Fruit fly (Drosophila melanogaster) whole organism, embryonic: ENCODE results near the gene Mtch.

Experiments
- Atf3 ChIP-seq: fragments of 200-800 bp; sonication (Bioruptor generic); optimal IDR thresholded peaks from 3 replicates; lab custom pipeline; 2016; ENCODE audit warnings: missing biosample characterization, missing genetic modification characterization
- Blimp-1 ChIP-seq: fragments of 200-800 bp; sonication (Bioruptor generic); optimal IDR thresholded peaks from 3 replicates; lab custom pipeline; 2018; ENCODE audit warnings: missing biosample characterization, missing genetic modification characterization, mild to moderate bottlenecking, moderate library complexity, missing genetic modification reagents
- CG11085 ChIP-seq: fragments of 200-800 bp; sonication (Bioruptor generic); IDR thresholded peaks from 2 replicates; pipeline ENCODE4 v1.3.6; 2022; ENCODE audit warnings: missing biosample characterization, missing genetic modification characterization
- CG12236 ChIP-seq: fragments of 200-800 bp; sonication (Bioruptor generic); optimal IDR thresholded peaks from 2 replicates; lab custom pipeline; 2016; ENCODE audit warnings: missing biosample characterization, missing genetic modification characterization
- CG13287 ChIP-seq: fragments of 200-800 bp; sonication (Bioruptor generic); IDR thresholded peaks from 2 replicates; pipeline ENCODE4 v1.3.6; 2022; ENCODE audit warnings: missing biosample characterization, missing genetic modification characterization; ENCODE audit not compliant: partially characterized antibody
- CG14667 ChIP-seq: fragments of 200-800 bp; sonication (Bioruptor generic); IDR thresholded peaks from 2 replicates; pipeline ENCODE4 v1.3.6; 2022; ENCODE audit warnings: missing biosample characterization, missing genetic modification characterization
- CG14710 ChIP-seq: fragments of 200-800 bp; sonication (Bioruptor generic); optimal IDR thresholded peaks from 3 replicates; lab custom pipeline; 2019; ENCODE audit warnings: missing biosample characterization, mild to moderate bottlenecking, missing genetic modification characterization, moderate library complexity
- CG17359 ChIP-seq: fragments of 200-800 bp; sonication (Bioruptor generic); optimal IDR thresholded peaks from 3 replicates; lab custom pipeline; 2018; ENCODE audit warnings: missing biosample characterization, mild to moderate bottlenecking, missing genetic modification characterization, moderate library complexity
- CG18599 ChIP-seq: fragments of 200-800 bp; sonication (Bioruptor generic); optimal IDR thresholded peaks from 3 replicates; lab custom pipeline; 2017; ENCODE audit warnings: missing biosample characterization, missing genetic modification characterization, mild to moderate bottlenecking, moderate library complexity, missing genetic modification reagents
- CG2129 ChIP-seq: fragments of 200-800 bp; sonication (Bioruptor generic); IDR thresholded peaks from 2 replicates; pipeline ENCODE4 v1.3.6; 2022; ENCODE audit warnings: missing biosample characterization, missing genetic modification characterization; ENCODE audit not compliant: partially characterized antibody
- CG32772 ChIP-seq: fragments of 200-800 bp; sonication (Bioruptor generic); IDR thresholded peaks from 2 replicates; pipeline ENCODE4 v1.3.6; 2022; ENCODE audit warnings: missing biosample characterization, missing genetic modification characterization
- CG33213 ChIP-seq: fragments of 200-800 bp; sonication (Bioruptor generic); optimal IDR thresholded peaks from 3 replicates; lab custom pipeline; 2016; ENCODE audit warnings: missing biosample characterization, missing genetic modification characterization
- CG33557 ChIP-seq: fragments of 200-800 bp; sonication (Bioruptor generic); optimal IDR thresholded peaks from 2 replicates; lab custom pipeline; 2019; ENCODE audit warnings: missing biosample characterization, mild to moderate bottlenecking, missing genetic modification characterization, moderate library complexity
- CG5953 ChIP-seq: fragments of 200-800 bp; sonication (Bioruptor generic); IDR thresholded peaks from 2 replicates; pipeline ENCODE4 v1.3.6; 2022; ENCODE audit warnings: missing biosample characterization, missing genetic modification characterization
- CG6813 ChIP-seq: fragments of 200-800 bp; sonication (Bioruptor generic); optimal IDR thresholded peaks from 2 replicates; lab custom pipeline; 2017; ENCODE audit warnings: missing biosample characterization, missing genetic modification characterization, mild to moderate bottlenecking, moderate library complexity, missing genetic modification reagents
- CG6854 ChIP-seq: fragments of 200-800 bp; sonication (Bioruptor generic); optimal IDR thresholded peaks from 3 replicates; lab custom pipeline; 2017; ENCODE audit warnings: missing biosample characterization, mild to moderate bottlenecking, missing genetic modification characterization
- CG7786 ChIP-seq: fragments of 200-800 bp; sonication (Bioruptor generic); optimal IDR thresholded peaks from 2 replicates; lab custom pipeline; 2016; ENCODE audit warnings: missing biosample characterization, missing genetic modification characterization
- CG7963 ChIP-seq: fragments of 200-800 bp; sonication (Bioruptor generic); IDR thresholded peaks from 3 replicates; pipeline ENCODE4 v1.3.6; 2022; ENCODE audit warnings: missing biosample characterization, missing genetic modification characterization; ENCODE audit not compliant: partially characterized antibody
- CG8089 ChIP-seq: fragments of 200-800 bp; sonication (Bioruptor generic); optimal IDR thresholded peaks from 3 replicates; lab custom pipeline; 2016; ENCODE audit warnings: missing biosample characterization, missing genetic modification characterization
- CG9609 ChIP-seq: fragments of 200-800 bp; sonication (Bioruptor generic); optimal IDR thresholded peaks from 3 replicates; lab custom pipeline; 2016; ENCODE audit warnings: missing biosample characterization, missing genetic modification characterization
- CG9797 ChIP-seq: fragments of 200-800 bp; sonication (Bioruptor generic); optimal IDR thresholded peaks from 3 replicates; lab custom pipeline; 2018; ENCODE audit warnings: missing biosample characterization, mild to moderate bottlenecking, missing genetic modification characterization
- CG9876 ChIP-seq: fragments of 200-800 bp; sonication (Bioruptor generic); optimal IDR thresholded peaks from 2 replicates; lab custom pipeline; 2016; ENCODE audit warnings: missing biosample characterization, missing genetic modification characterization
- CTCF ChIP-seq: fragments of 200-800 bp; sonication (Bioruptor generic); optimal IDR thresholded peaks from 2 replicates; lab custom pipeline; 2017; ENCODE audit warnings: missing biosample characterization, mild to moderate bottlenecking, missing genetic modification characterization, moderate library complexity
- CkIIα-i1 ChIP-seq: fragments of 200-800 bp; sonication (Bioruptor generic); IDR thresholded peaks from 2 replicates; pipeline ENCODE4 v1.3.6; 2022; ENCODE audit warnings: missing biosample characterization, missing genetic modification characterization
- D ChIP-seq, 2 experiments: fragments of 200-800 bp in 1 of 2; fragments of >200 bp in 1 of 2; sonication (Bioruptor generic) in 1 of 2; optimal IDR thresholded peaks; 2 replicates in 1 of 2; 3 replicates in 1 of 2; lab custom pipeline; 2017; ENCODE audit warnings: mild to moderate bottlenecking in 1 of 2, missing biosample characterization in 1 of 2, missing genetic modification characterization in 1 of 2, missing genetic modification reagents in 1 of 2
- Hand ChIP-seq: fragments of 200-800 bp; sonication (Bioruptor generic); optimal IDR thresholded peaks from 2 replicates; lab custom pipeline; 2017; ENCODE audit warnings: mild to moderate bottlenecking, missing biosample characterization, missing genetic modification reagents, missing genetic modification characterization
- Hr3 ChIP-seq: fragments of 200-800 bp; sonication (Bioruptor generic); optimal IDR thresholded peaks from 3 replicates; lab custom pipeline; 2016; ENCODE audit warnings: missing biosample characterization, missing genetic modification characterization
- Hr39 ChIP-seq: fragments of >200 bp; optimal IDR thresholded peaks from 2 replicates; lab custom pipeline; 2017
- NC2β ChIP-seq: fragments of 200-800 bp; sonication (Bioruptor generic); optimal IDR thresholded peaks from 2 replicates; lab custom pipeline; 2016; ENCODE audit warnings: missing biosample characterization, missing genetic modification characterization
- Oli ChIP-seq: fragments of 200-800 bp; sonication (Bioruptor generic); optimal IDR thresholded peaks from 2 replicates; lab custom pipeline; 2018; ENCODE audit warnings: missing biosample characterization, mild to moderate bottlenecking, missing genetic modification characterization, moderate library complexity
- Opbp ChIP-seq: fragments of 200-800 bp; sonication (Bioruptor generic); IDR thresholded peaks from 3 replicates; pipeline ENCODE4 v1.3.6; 2022; ENCODE audit warnings: missing biosample characterization, missing genetic modification characterization; ENCODE audit not compliant: partially characterized antibody
- Rfx ChIP-seq: fragments of 200-800 bp; sonication (Bioruptor generic); IDR thresholded peaks from 2 replicates; pipeline ENCODE4 v1.3.6; 2022; ENCODE audit warnings: missing biosample characterization, missing genetic modification characterization
- ato ChIP-seq: fragments of 200-800 bp; sonication (Bioruptor generic); IDR thresholded peaks from 2 replicates; pipeline ENCODE4 v1.3.6; 2022; ENCODE audit warnings: missing biosample characterization, missing genetic modification characterization; ENCODE audit not compliant: partially characterized antibody
- cad ChIP-seq: fragments of >200 bp; optimal IDR thresholded peaks from 2 replicates; lab custom pipeline; 2017; ENCODE audit warnings: missing biosample characterization, missing genetic modification characterization
- danr ChIP-seq: fragments of 200-800 bp; sonication (Bioruptor generic); IDR thresholded peaks from 2 replicates; pipeline ENCODE4 v1.3.6; 2022; ENCODE audit warnings: missing biosample characterization, missing genetic modification characterization
- emc ChIP-seq: fragments of 200-800 bp; sonication (Bioruptor generic); optimal IDR thresholded peaks from 2 replicates; lab custom pipeline; 2016; ENCODE audit warnings: missing biosample characterization, missing genetic modification characterization
- fd64A ChIP-seq: fragments of 200-800 bp; sonication (Bioruptor generic); optimal IDR thresholded peaks from 3 replicates; lab custom pipeline; 2018; ENCODE audit warnings: missing biosample characterization, mild to moderate bottlenecking, missing genetic modification characterization
- ind ChIP-seq: fragments of 200-800 bp; sonication (Bioruptor generic); optimal IDR thresholded peaks from 3 replicates; lab custom pipeline; 2016; ENCODE audit warnings: missing biosample characterization, missing genetic modification characterization
- knrl ChIP-seq: fragments of 200-800 bp; sonication (Bioruptor generic); IDR thresholded peaks from 3 replicates; pipeline ENCODE4 v1.3.6; 2022; ENCODE audit warnings: missing biosample characterization, missing genetic modification characterization; ENCODE audit not compliant: partially characterized antibody
- lola ChIP-seq, 3 experiments: fragments of >200 bp in 2 of 3; fragments of 200-800 bp in 1 of 3; sonication (Bioruptor generic) in 1 of 3; optimal IDR thresholded peaks; 2 replicates each; lab custom pipeline; 2017 to 2019; ENCODE audit warnings: missing biosample characterization in 3 of 3, missing genetic modification characterization in 3 of 3, mild to moderate bottlenecking in 1 of 3, moderate library complexity in 1 of 3
- nom ChIP-seq: fragments of 200-800 bp; sonication (Bioruptor generic); optimal IDR thresholded peaks from 2 replicates; lab custom pipeline; 2017; ENCODE audit warnings: missing biosample characterization, missing genetic modification characterization, mild to moderate bottlenecking, moderate library complexity, missing genetic modification reagents
- odd ChIP-seq: fragments of 200-800 bp; sonication (Bioruptor generic); optimal IDR thresholded peaks from 2 replicates; lab custom pipeline; 2017; ENCODE audit warnings: missing biosample characterization, mild to moderate bottlenecking, missing genetic modification characterization
- peb ChIP-seq: fragments of 200-800 bp; sonication (Bioruptor generic); IDR thresholded peaks from 2 replicates; pipeline ENCODE4 v1.3.6; 2022; ENCODE audit warnings: missing biosample characterization, missing genetic modification characterization
- pros ChIP-seq: fragments of 200-800 bp; sonication (Bioruptor generic); optimal IDR thresholded peaks from 3 replicates; lab custom pipeline; 2019; ENCODE audit warnings: missing biosample characterization, mild to moderate bottlenecking, missing genetic modification characterization, moderate library complexity
- ranshi ChIP-seq: fragments of 200-800 bp; sonication (Bioruptor generic); IDR thresholded peaks from 2 replicates; pipeline ENCODE4 v1.3.6; 2022; ENCODE audit warnings: missing biosample characterization, missing genetic modification characterization
- sim ChIP-seq: fragments of 200-800 bp; sonication (Bioruptor generic); IDR thresholded peaks from 2 replicates; pipeline ENCODE4 v1.3.6; 2022; ENCODE audit warnings: missing biosample characterization, missing genetic modification characterization
- tll ChIP-seq, 2 experiments: fragments of 200-800 bp in 1 of 2; fragments of >200 bp in 1 of 2; sonication (Bioruptor generic) in 1 of 2; optimal IDR thresholded peaks; 2 replicates each; lab custom pipeline; 2017 to 2019; ENCODE audit warnings: missing biosample characterization in 2 of 2, missing genetic modification characterization in 2 of 2, mild to moderate bottlenecking in 1 of 2, moderate library complexity in 1 of 2
- tx ChIP-seq: fragments of 200-800 bp; sonication (Bioruptor generic); optimal IDR thresholded peaks from 2 replicates; lab custom pipeline; 2016; ENCODE audit warnings: missing biosample characterization, missing genetic modification characterization

Gene Mtch

dm6 chr3L:199754-200596 lies 15.5 kb downstream of the Mtch start, which contains the start of the genes rno and mri (continued):
- no peak for TF ChIP-seq D (optimal IDR thresholded peaks at IDR 0.05; lab: Kevin White, UChicago)
- peak; percentile 41 for TF ChIP-seq D (GFP tag; optimal IDR thresholded peaks at IDR 0.05; lab: Kevin White, UChicago)
- no peak for TF ChIP-seq emc
- TF ChIP-seq CG33213: no peak
- TF ChIP-seq CG18599: peak; percentile 69
- no peak for TF ChIP-seq cad
- TF ChIP-seq lola (GFP tag; optimal IDR thresholded peaks at IDR 0.05; lab: Kevin White, UChicago): peak in 1 of 3 experiments; percentile 83
- no peak for TF ChIP-seq CG6854 (GFP tag; lab: Kevin White, UChicago)
- no peak for TF ChIP-seq Hand (GFP tag; lab: Kevin White, UChicago)
- TF ChIP-seq ranshi (GFP tag; lab: Robert Waterston, UW): peak; percentile 83
- no peak for TF ChIP-seq CG9609 (GFP tag; lab: Kevin White, UChicago)
- no peak for TF ChIP-seq CG8089
- peak; percentile 74 for TF ChIP-seq ind (GFP tag; lab: Kevin White, UChicago)
- TF ChIP-seq CG12236 (GFP tag; lab: Kevin White, UChicago): no peak
- TF ChIP-seq CTCF: no peak
- peak; percentile 57 for TF ChIP-seq CG14667 (GFP tag; lab: Robert Waterston, UW)
- no peak for TF ChIP-seq CkIIα-i1
- TF ChIP-seq danr: no peak
- peak; percentile 86 for TF ChIP-seq CG7963
- no peak for TF ChIP-seq Hr39 (lab: Kevin White, UChicago)
- peak; percentile 80 for TF ChIP-seq Hr3 (GFP tag; lab: Kevin White, UChicago)
- TF ChIP-seq sim (GFP tag; lab: Robert Waterston, UW): no peak
- TF ChIP-seq Opbp (GFP tag; lab: Robert Waterston, UW): peak; percentile 91
- peak; percentile 14 for TF ChIP-seq CG6813 (GFP tag; lab: Kevin White, UChicago)
- TF ChIP-seq CG7786 (GFP tag; lab: Kevin White, UChicago): no peak
- no peak for TF ChIP-seq nom
- no peak for TF ChIP-seq NC2β
- peak; percentile 92 for TF ChIP-seq CG13287 (GFP tag; lab: Robert Waterston, UW)
- TF ChIP-seq knrl (GFP tag; lab: Robert Waterston, UW): peak; percentile 95
- TF ChIP-seq CG14710 (tag; lab: Kevin White, UChicago): peak; percentile 93
- peak; percentile 72 for TF ChIP-seq ato
- peak; percentile 63; the same call in 1 of the 2 replicates for TF ChIP-seq CG11085
- TF ChIP-seq CG32772: peak; percentile 79
- peak; percentile 56 for TF ChIP-seq Oli
- TF ChIP-seq CG2129 (GFP tag; lab: Robert Waterston, UW): peak; percentile 82
- TF ChIP-seq Blimp-1 (GFP tag; lab: Kevin White, UChicago): peak; percentile 9
- peak; percentile 21 for TF ChIP-seq odd
- no peak for TF ChIP-seq CG9797 (GFP tag; lab: Kevin White, UChicago)
- peak; percentile 33 for TF ChIP-seq Atf3
- TF ChIP-seq CG33557 (GFP tag; lab: Kevin White, UChicago): peak; percentile 61
- TF ChIP-seq peb (GFP tag; lab: Robert Waterston, UW): peak; percentile 66; the same call in 1 of the 2 replicates
- TF ChIP-seq CG5953 (GFP tag; lab: Robert Waterston, UW): peak; percentile 21; the same call in 1 of the 2 replicates
- no peak for TF ChIP-seq fd64A (GFP tag; lab: Kevin White, UChicago)
- no peak for TF ChIP-seq pros (GFP tag; lab: Kevin White, UChicago)
- peak; percentile 68 for TF ChIP-seq Rfx (GFP tag; lab: Robert Waterston, UW)
- no peak for TF ChIP-seq tx (GFP tag; lab: Kevin White, UChicago)
- TF ChIP-seq CG9876 (GFP tag; lab: Kevin White, UChicago): no peak
- TF ChIP-seq CG17359 (tag; lab: Kevin White, UChicago): peak; percentile 72
- TF ChIP-seq tll (GFP tag; optimal IDR thresholded peaks at IDR 0.05; lab: Kevin White, UChicago): no peak
